Fruit fly (Drosophila melanogaster) whole organism, embryonic: ENCODE data around the gene Glyat.

Experiments
- ATbp ChIP-seq: fragments of 200-800 bp; sonication (Bioruptor generic); optimal IDR thresholded peaks from 2 replicates; lab custom pipeline; 2017; ENCODE audit warnings: missing biosample characterization, mild to moderate bottlenecking, missing genetic modification characterization, missing genetic modification reagents
- B-H1 ChIP-seq: fragments of 200-800 bp; sonication (Bioruptor generic); IDR thresholded peaks from 3 replicates; pipeline ENCODE4 v1.3.6; 2022; ENCODE audit warnings: missing biosample characterization, missing genetic modification characterization
- BEAF-32 ChIP-seq: fragments of 200-800 bp; sonication (Bioruptor generic); optimal IDR thresholded peaks from 3 replicates; lab custom pipeline; 2017; ENCODE audit warnings: missing biosample characterization, missing genetic modification characterization, mild to moderate bottlenecking, moderate library complexity, missing genetic modification reagents
- CG10321 ChIP-seq: fragments of 200-800 bp; sonication (Bioruptor generic); IDR thresholded peaks from 2 replicates; pipeline ENCODE4 v1.3.6; 2022; ENCODE audit warnings: missing biosample characterization, missing genetic modification characterization
- CG10959 ChIP-seq: fragments of 200-800 bp; sonication (Bioruptor generic); IDR thresholded peaks from 2 replicates; pipeline ENCODE4 v1.3.6; 2022; ENCODE audit warnings: missing biosample characterization, missing genetic modification characterization
- CG11398 ChIP-seq: fragments of 200-800 bp; sonication (Bioruptor generic); optimal IDR thresholded peaks from 2 replicates; lab custom pipeline; 2016; ENCODE audit warnings: missing biosample characterization, missing genetic modification characterization
- CG12391 ChIP-seq: fragments of 200-800 bp; sonication (Bioruptor generic); optimal IDR thresholded peaks from 3 replicates; lab custom pipeline; 2018; ENCODE audit warnings: missing biosample characterization, mild to moderate bottlenecking, missing genetic modification characterization, moderate library complexity
- CG13296 ChIP-seq: fragments of 200-800 bp; sonication (Bioruptor generic); optimal IDR thresholded peaks from 3 replicates; lab custom pipeline; 2018; ENCODE audit warnings: missing biosample characterization, mild to moderate bottlenecking, missing genetic modification characterization
- CG14014 ChIP-seq: fragments of 200-800 bp; sonication (Bioruptor generic); IDR thresholded peaks from 2 replicates; pipeline ENCODE4 v1.3.6; 2022; ENCODE audit warnings: missing biosample characterization, missing genetic modification characterization
- CG14050 ChIP-seq: fragments of 200-800 bp; sonication (Bioruptor generic); IDR thresholded peaks from 3 replicates; pipeline ENCODE4 v1.3.6; 2022; ENCODE audit warnings: missing biosample characterization, missing genetic modification characterization
- CG17328 ChIP-seq: fragments of 200-800 bp; sonication (Bioruptor generic); IDR thresholded peaks from 2 replicates; pipeline ENCODE4 v1.3.6; 2022; ENCODE audit warnings: missing biosample characterization, missing genetic modification characterization
- CG2120 ChIP-seq: fragments of 200-800 bp; sonication (Bioruptor generic); optimal IDR thresholded peaks from 3 replicates; lab custom pipeline; 2016; ENCODE audit warnings: missing biosample characterization, missing genetic modification characterization
- CG3163 ChIP-seq: fragments of 200-800 bp; sonication (Bioruptor generic); optimal IDR thresholded peaks from 3 replicates; lab custom pipeline; 2016; ENCODE audit warnings: missing biosample characterization, missing genetic modification characterization
- CG32767 ChIP-seq: fragments of 200-800 bp; sonication (Bioruptor generic); IDR thresholded peaks from 2 replicates; pipeline ENCODE4 v1.3.6; 2022; ENCODE audit warnings: missing biosample characterization, missing genetic modification characterization
- CG3726 ChIP-seq: fragments of 200-800 bp; sonication (Bioruptor generic); IDR thresholded peaks from 3 replicates; pipeline ENCODE4, ENCODE4 v1.3.6; 2022; ENCODE audit warnings: missing biosample characterization, missing genetic modification characterization
- CG8765 ChIP-seq: fragments of 200-800 bp; sonication (Bioruptor generic); IDR thresholded peaks from 2 replicates; pipeline ENCODE4 v1.3.6; 2022; ENCODE audit warnings: missing biosample characterization, missing genetic modification characterization
- Doc2 ChIP-seq: fragments of 200-800 bp; sonication (Bioruptor generic); IDR thresholded peaks from 2 replicates; pipeline ENCODE4 v1.3.6; 2022; ENCODE audit warnings: missing biosample characterization, missing genetic modification characterization
- H15 ChIP-seq: fragments of 200-800 bp; sonication (Bioruptor generic); IDR thresholded peaks from 3 replicates; pipeline ENCODE4 v1.3.6; 2022; ENCODE audit warnings: missing biosample characterization, missing genetic modification characterization
- Hey ChIP-seq: fragments of 200-800 bp; sonication (Bioruptor generic); optimal IDR thresholded peaks from 3 replicates; lab custom pipeline; 2018; ENCODE audit warnings: missing biosample characterization, mild to moderate bottlenecking, missing genetic modification characterization
- HmgZ ChIP-seq: fragments of 200-800 bp; sonication (Bioruptor generic); optimal IDR thresholded peaks from 2 replicates; lab custom pipeline; 2018; ENCODE audit warnings: missing biosample characterization, mild to moderate bottlenecking, missing genetic modification characterization
- Jarid2 ChIP-seq: fragments of 200-800 bp; sonication (Bioruptor generic); optimal IDR thresholded peaks from 3 replicates; lab custom pipeline; 2017; ENCODE audit warnings: mild to moderate bottlenecking, missing biosample characterization, missing genetic modification reagents, missing genetic modification characterization
- Lpt ChIP-seq: fragments of >200 bp; optimal IDR thresholded peaks from 2 replicates; lab custom pipeline; 2018; ENCODE audit warnings: missing biosample characterization, missing genetic modification characterization
- NC2α ChIP-seq: fragments of 200-800 bp; sonication (Bioruptor generic); optimal IDR thresholded peaks from 2 replicates; lab custom pipeline; 2016; ENCODE audit warnings: missing biosample characterization, missing genetic modification characterization
- Ptx1 ChIP-seq: fragments of 200-800 bp; sonication (Bioruptor generic); IDR thresholded peaks from 2 replicates; pipeline ENCODE4 v1.3.6; 2022; ENCODE audit warnings: missing biosample characterization, missing genetic modification characterization
- Six4 ChIP-seq: fragments of 200-800 bp; sonication (Bioruptor generic); optimal IDR thresholded peaks from 2 replicates; lab custom pipeline; 2016; ENCODE audit warnings: missing biosample characterization, missing genetic modification characterization
- Sox100B ChIP-seq: fragments of 200-800 bp; sonication (Bioruptor generic); optimal IDR thresholded peaks from 3 replicates; lab custom pipeline; 2018; ENCODE audit warnings: missing biosample characterization, mild to moderate bottlenecking, missing genetic modification characterization
- Ssrp ChIP-seq: fragments of 200-800 bp; sonication (Bioruptor generic); optimal IDR thresholded peaks from 2 replicates; lab custom pipeline; 2018; ENCODE audit warnings: missing biosample characterization, mild to moderate bottlenecking, missing genetic modification characterization, moderate library complexity
- Xbp1 ChIP-seq: fragments of 200-800 bp; sonication (Bioruptor generic); optimal IDR thresholded peaks from 3 replicates; lab custom pipeline; 2016; ENCODE audit warnings: missing biosample characterization, mild to moderate bottlenecking, missing genetic modification characterization
- ase ChIP-seq: fragments of 200-800 bp; sonication (Bioruptor generic); IDR thresholded peaks from 3 replicates; pipeline ENCODE4 v1.3.6; 2022; ENCODE audit warnings: missing biosample characterization, missing genetic modification characterization
- bowl ChIP-seq: fragments of 200-800 bp; sonication (Bioruptor generic); IDR thresholded peaks from 2 replicates; pipeline ENCODE4 v1.3.6; 2022; ENCODE audit warnings: missing biosample characterization, missing genetic modification characterization
- caup ChIP-seq: fragments of 200-800 bp; sonication (Bioruptor generic); optimal IDR thresholded peaks from 3 replicates; lab custom pipeline; 2017; ENCODE audit warnings: missing biosample characterization, mild to moderate bottlenecking, missing genetic modification characterization, moderate library complexity; ENCODE audit not compliant: severe bottlenecking
- chm ChIP-seq: fragments of 200-800 bp; sonication (Bioruptor generic); IDR thresholded peaks from 2 replicates; pipeline ENCODE4 v1.3.6; 2022; ENCODE audit warnings: missing biosample characterization, missing genetic modification characterization
- crc ChIP-seq: fragments of 200-800 bp; sonication (Bioruptor generic); optimal IDR thresholded peaks from 2 replicates; lab custom pipeline; 2016; ENCODE audit warnings: missing biosample characterization, missing genetic modification characterization
- croc ChIP-seq: fragments of 200-800 bp; sonication (Bioruptor generic); conservative IDR thresholded peaks from 3 replicates; pipeline ENCODE4 v1.3.6; 2022; ENCODE audit warnings: missing biosample characterization, missing genetic modification characterization
- dan ChIP-seq: fragments of 200-800 bp; sonication (Bioruptor generic); IDR thresholded peaks from 2 replicates; pipeline ENCODE4 v1.3.6; 2022; ENCODE audit warnings: missing biosample characterization, missing genetic modification characterization
- gcm2 ChIP-seq: fragments of 200-800 bp; sonication (Bioruptor generic); optimal IDR thresholded peaks from 2 replicates; lab custom pipeline; 2016; ENCODE audit warnings: missing biosample characterization, missing genetic modification characterization
- gsb ChIP-seq: fragments of 200-800 bp; sonication (Bioruptor generic); IDR thresholded peaks from 2 replicates; pipeline ENCODE4 v1.3.6; 2022; ENCODE audit warnings: missing biosample characterization, missing genetic modification characterization
- ham ChIP-seq: fragments of 200-800 bp; sonication (Bioruptor generic); IDR thresholded peaks from 2 replicates; pipeline ENCODE4 v1.3.6; 2022; ENCODE audit warnings: missing biosample characterization, missing genetic modification characterization
- inv ChIP-seq: fragments of 200-800 bp; sonication (Bioruptor generic); IDR thresholded peaks from 2 replicates; pipeline ENCODE4 v1.3.6; 2022; ENCODE audit warnings: missing biosample characterization, missing genetic modification characterization; ENCODE audit not compliant: partially characterized antibody
- jing ChIP-seq: fragments of 200-800 bp; sonication (Bioruptor generic); optimal IDR thresholded peaks from 2 replicates; lab custom pipeline; 2018; ENCODE audit warnings: missing biosample characterization, mild to moderate bottlenecking, missing genetic modification characterization
- kah ChIP-seq: fragments of 200-800 bp; sonication (Bioruptor generic); optimal IDR thresholded peaks from 2 replicates; lab custom pipeline; 2018; ENCODE audit warnings: missing biosample characterization, mild to moderate bottlenecking, missing genetic modification characterization
- knrl ChIP-seq: fragments of 200-800 bp; sonication (Bioruptor generic); IDR thresholded peaks from 3 replicates; pipeline ENCODE4 v1.3.6; 2022; ENCODE audit warnings: missing biosample characterization, missing genetic modification characterization; ENCODE audit not compliant: partially characterized antibody
- mld ChIP-seq: fragments of 200-800 bp; sonication (Bioruptor generic); IDR thresholded peaks from 3 replicates; pipeline ENCODE4 v1.3.6; 2022; ENCODE audit warnings: missing biosample characterization, missing genetic modification characterization; ENCODE audit not compliant: partially characterized antibody
- nerfin-2 ChIP-seq: fragments of 200-800 bp; sonication (Bioruptor generic); IDR thresholded peaks from 2 replicates; pipeline ENCODE4 v1.3.6; 2022; ENCODE audit warnings: missing biosample characterization, missing genetic modification characterization; ENCODE audit not compliant: partially characterized antibody
- sd ChIP-seq: fragments of 200-800 bp; sonication (Bioruptor generic); optimal IDR thresholded peaks from 3 replicates; lab custom pipeline; 2018; ENCODE audit warnings: missing biosample characterization, mild to moderate bottlenecking, missing genetic modification characterization, moderate library complexity
- sima ChIP-seq: fragments of 200-800 bp; sonication (Bioruptor generic); optimal IDR thresholded peaks from 2 replicates; lab custom pipeline; 2016; ENCODE audit warnings: missing biosample characterization, missing genetic modification characterization
- trem ChIP-seq: fragments of 200-800 bp; optimal IDR thresholded peaks from 3 replicates; lab custom pipeline; 2019; ENCODE audit warnings: missing biosample characterization, mild to moderate bottlenecking, missing genetic modification characterization, moderate library complexity
- twi ChIP-seq: fragments of 200-800 bp; optimal IDR thresholded peaks from 2 replicates; lab custom pipeline; 2019; ENCODE audit warnings: missing biosample characterization, mild to moderate bottlenecking, missing genetic modification characterization, moderate library complexity
- vnd ChIP-seq: fragments of 200-800 bp; sonication (Bioruptor generic); IDR thresholded peaks from 3 replicates; pipeline ENCODE4 v1.3.6; 2022; ENCODE audit warnings: missing biosample characterization, missing genetic modification characterization; ENCODE audit not compliant: partially characterized antibody
- wdn ChIP-seq: fragments of 200-800 bp; sonication (Bioruptor generic); IDR thresholded peaks from 2 replicates; pipeline ENCODE4 v1.3.6; 2022; ENCODE audit warnings: missing biosample characterization, missing genetic modification characterization
- yki ChIP-seq: fragments of >200 bp; optimal IDR thresholded peaks from 3 replicates; lab custom pipeline; 2018

Gene Glyat

dm6 chr2L:7984889-7985514, 25.4 kb downstream of the Glyat start (continued):
- TF ChIP-seq Doc2 (GFP tag; lab: Robert Waterston, UW), result no peak
- no peak for TF ChIP-seq gsb
- TF ChIP-seq Six4 (GFP tag; lab: Kevin White, UChicago), result peak; percentile 17
- TF ChIP-seq sd (tag; lab: Kevin White, UChicago), result no peak
- no peak for TF ChIP-seq bowl
- no peak for TF ChIP-seq NC2α (GFP tag; lab: Kevin White, UChicago)
- TF ChIP-seq Ssrp (tag; lab: Kevin White, UChicago), result peak; percentile 4
- peak; percentile 57; the same call in 2 of the 3 replicates for TF ChIP-seq mld (GFP tag; lab: Robert Waterston, UW)
- no peak for TF ChIP-seq chm (GFP tag; lab: Robert Waterston, UW)
- TF ChIP-seq CG32767 (GFP tag; lab: Robert Waterston, UW), result no peak
- TF ChIP-seq caup (GFP tag; lab: Kevin White, UChicago), result no peak
- no peak for TF ChIP-seq CG12391 (tag; lab: Kevin White, UChicago)
- TF ChIP-seq CG13296 (GFP tag; lab: Kevin White, UChicago), result no peak
- TF ChIP-seq Lpt (GFP tag; lab: Kevin White, UChicago), result no peak
- no peak for TF ChIP-seq Sox100B (GFP tag; lab: Kevin White, UChicago)
- no peak for TF ChIP-seq CG11398 (GFP tag; lab: Kevin White, UChicago)
- no peak for TF ChIP-seq Hey (tag; lab: Kevin White, UChicago)
- peak; percentile 70 for TF ChIP-seq vnd (GFP tag; lab: Robert Waterston, UW)
- TF ChIP-seq CG17328 (GFP tag; lab: Robert Waterston, UW), result no peak
- TF ChIP-seq BEAF-32 (GFP tag; lab: Kevin White, UChicago), result no peak
- no peak for TF ChIP-seq dan (GFP tag; lab: Robert Waterston, UW)
- TF ChIP-seq inv (GFP tag; lab: Robert Waterston, UW), result peak; percentile 34; the same call in 1 of the 2 replicates
- peak; percentile 5 for TF ChIP-seq trem (tag; lab: Kevin White, UChicago)
- peak; percentile 9 for TF ChIP-seq Xbp1 (GFP tag; lab: Kevin White, UChicago)
- TF ChIP-seq wdn (GFP tag; lab: Robert Waterston, UW), result no peak
- TF ChIP-seq CG3163, result peak; percentile 11
- no peak for TF ChIP-seq crc (GFP tag; lab: Kevin White, UChicago)
- TF ChIP-seq ase (GFP tag; lab: Robert Waterston, UW), result no peak
- no peak for TF ChIP-seq gcm2
- TF ChIP-seq yki (lab: Kevin White, UChicago), result no peak
- TF ChIP-seq CG14050 (GFP tag; lab: Robert Waterston, UW), result no peak
- no peak for TF ChIP-seq CG14014
- no peak for TF ChIP-seq B-H1 (GFP tag; lab: Robert Waterston, UW)
- no peak for TF ChIP-seq CG3726 (GFP tag; lab: Robert Waterston, UW)
- TF ChIP-seq ham, result no peak
- no peak for TF ChIP-seq ATbp (GFP tag; lab: Kevin White, UChicago)
- TF ChIP-seq twi (tag; lab: Kevin White, UChicago), result no peak
- no peak for TF ChIP-seq CG8765 (GFP tag; lab: Robert Waterston, UW)
- no peak for TF ChIP-seq CG10959
- no peak for TF ChIP-seq HmgZ
- TF ChIP-seq CG2120 (GFP tag; lab: Kevin White, UChicago), result peak; percentile 11
- TF ChIP-seq sima (GFP tag; lab: Kevin White, UChicago), result no peak
- no peak for TF ChIP-seq kah
- TF ChIP-seq knrl (GFP tag; lab: Robert Waterston, UW), result peak; percentile 41; the same call in 2 of the 3 replicates
- TF ChIP-seq croc (GFP tag; lab: Robert Waterston, UW), result no peak
- peak; percentile 64 for TF ChIP-seq nerfin-2
- no peak for TF ChIP-seq CG10321
- no peak for TF ChIP-seq H15 (GFP tag; lab: Robert Waterston, UW)
- no peak for TF ChIP-seq jing
- peak; percentile 21 for TF ChIP-seq Jarid2
- TF ChIP-seq Ptx1 (GFP tag; lab: Robert Waterston, UW), result peak; percentile 30; the same call in 1 of the 2 replicates
